Worm (Caenorhabditis elegans) whole organism, young adult: ENCODE results near the gene Y97E10C.1.

Source experiments
- F37B4.10 ChIP-seq: fragments of 200-800 bp; sonication (Bioruptor generic); IDR thresholded peaks from 2 replicates; pipeline ENCODE4 v1.3.6; 2022; ENCODE audit warnings: missing genetic modification characterization, missing compliant biosample characterization
- K11D2.4 ChIP-seq: fragments of 200-800 bp; sonication (Bioruptor generic); IDR thresholded peaks from 2 replicates; pipeline ENCODE4 v1.3.6; 2022; ENCODE audit warnings: missing genetic modification reagents, missing genetic modification characterization, missing compliant biosample characterization
- Y79H2A.3 ChIP-seq: fragments of 200-800 bp; sonication (Bioruptor generic); conservative IDR thresholded peaks from 2 replicates; pipeline ENCODE4 v1.3.6; 2022; ENCODE audit warnings: missing genetic modification reagents, missing genetic modification characterization, missing compliant biosample characterization
- lin-35 ChIP-seq, 3 experiments: fragments of 150-350 bp in 2 of 3; sonication (generic microtip) in 1 of 3; optimal IDR thresholded peaks; 2 replicates each; lab custom pipeline; 2014 to 2018; ENCODE audit warnings: missing biosample characterization in 3 of 3, missing genetic modification characterization in 3 of 3, missing genetic modification reagents in 3 of 3
- nhr-179 ChIP-seq: sonication (generic microtip); optimal IDR thresholded peaks from 2 replicates; lab custom pipeline; 2016; ENCODE audit warnings: mild to moderate bottlenecking, missing genetic modification characterization, missing compliant biosample characterization
- zfh-2 ChIP-seq: fragments of 200-800 bp; sonication (Bioruptor generic); conservative IDR thresholded peaks from 2 replicates; pipeline ENCODE4 v1.3.6; 2022; ENCODE audit warnings: missing genetic modification reagents, missing genetic modification characterization, missing compliant biosample characterization

- TF ChIP-seq K11D2.4 (GFP tag; lab: Robert Waterston, UW) (peak; percentile 72), F37B4.10 (GFP tag; lab: Robert Waterston, UW) (no peak), nhr-179 (tag; lab: Kevin White, UChicago) (no peak), zfh-2 (GFP tag; lab: Robert Waterston, UW) (peak; percentile 51; the same call in 1 of the 2 replicates), lin-35 (GFP tag; optimal IDR thresholded peaks at IDR 0.05; lab: Kevin White, UChicago) (peak in 1 of 3 experiments; percentile 53), Y79H2A.3 (GFP tag; lab: Robert Waterston, UW) (no peak)
These were observed 47.5 kb downstream of the Y97E10C.1 start, which contains the start of the genes rpl-39 and rps-30 for ce11 chrV:7776029-7776628.
